Worm (Caenorhabditis elegans) whole organism, late embryonic: Measurements from ENCODE around the gene tbcb-1.

Source experiments
- C08G9.2 ChIP-seq: sonication (generic microtip); optimal IDR thresholded peaks from 2 replicates; lab custom pipeline; 2016; ENCODE audit warnings: mild to moderate bottlenecking, missing genetic modification characterization, moderate library complexity, missing compliant biosample characterization
- C38D4.7 ChIP-seq: fragments of 200-800 bp; sonication (Bioruptor generic); optimal IDR thresholded peaks from 2 replicates; lab custom pipeline; 2018; ENCODE audit warnings: mild to moderate bottlenecking, missing genetic modification characterization, moderate library complexity, missing compliant biosample characterization
- K02D7.2 ChIP-seq: sonication (generic microtip); optimal IDR thresholded peaks from 2 replicates; lab custom pipeline; 2017; ENCODE audit warnings: mild to moderate bottlenecking, missing genetic modification characterization, missing compliant biosample characterization
- Y22D7AL.16 ChIP-seq: sonication (generic microtip); optimal IDR thresholded peaks from 2 replicates; lab custom pipeline; 2016; ENCODE audit warnings: missing genetic modification characterization, missing compliant biosample characterization
- ama-1 ChIP-seq: fragments of 150-350 bp; optimal IDR thresholded peaks from 2 replicates; lab custom pipeline; 2014
- ceh-2 ChIP-seq: sonication (generic microtip); optimal IDR thresholded peaks from 2 replicates; lab custom pipeline; 2016; ENCODE audit warnings: missing genotype, missing genetic modification characterization, missing compliant biosample characterization
- ceh-24 ChIP-seq: sonication (generic microtip); optimal IDR thresholded peaks from 2 replicates; lab custom pipeline; 2016; ENCODE audit warnings: mild to moderate bottlenecking, missing genetic modification characterization, missing compliant biosample characterization
- ceh-45 ChIP-seq: fragments of 200-800 bp; sonication (Bioruptor generic); IDR thresholded peaks from 2 replicates; pipeline ENCODE4 v1.3.6; 2022; ENCODE audit warnings: missing genetic modification reagents, missing genetic modification characterization, missing compliant biosample characterization
- ceh-48 ChIP-seq: sonication (generic microtip); optimal IDR thresholded peaks from 2 replicates; lab custom pipeline; 2016; ENCODE audit warnings: missing genetic modification characterization, inconsistent platforms, missing compliant biosample characterization
- ceh-6 ChIP-seq: fragments of 200-800 bp; sonication (Bioruptor generic); optimal IDR thresholded peaks from 2 replicates; lab custom pipeline; 2018; ENCODE audit warnings: mild to moderate bottlenecking, missing genetic modification characterization, missing compliant biosample characterization
- dmd-4 ChIP-seq: sonication (generic microtip); optimal IDR thresholded peaks from 2 replicates; lab custom pipeline; 2016; ENCODE audit warnings: borderline replicate concordance, missing genetic modification characterization, missing compliant biosample characterization
- elt-4 ChIP-seq: sonication (generic microtip); optimal IDR thresholded peaks from 2 replicates; lab custom pipeline; 2016; ENCODE audit warnings: missing genetic modification characterization, missing compliant biosample characterization
- ets-4 ChIP-seq: sonication (generic microtip); optimal IDR thresholded peaks from 2 replicates; lab custom pipeline; 2016; ENCODE audit warnings: missing genetic modification characterization, missing compliant biosample characterization
- fkh-6 ChIP-seq: sonication (generic microtip); optimal IDR thresholded peaks from 2 replicates; lab custom pipeline; 2016; ENCODE audit warnings: missing genetic modification characterization, missing compliant biosample characterization
- gmeb-2 ChIP-seq: sonication (generic microtip); optimal IDR thresholded peaks from 2 replicates; lab custom pipeline; 2016; ENCODE audit warnings: missing genetic modification characterization, inconsistent platforms, missing compliant biosample characterization
- hlh-15 ChIP-seq: sonication (generic microtip); optimal IDR thresholded peaks from 2 replicates; lab custom pipeline; 2016; ENCODE audit warnings: missing genetic modification characterization, missing compliant biosample characterization
- hlh-6 ChIP-seq: sonication (generic microtip); optimal IDR thresholded peaks from 2 replicates; lab custom pipeline; 2016; ENCODE audit warnings: missing genotype, missing genetic modification characterization, missing compliant biosample characterization
- lim-6 ChIP-seq: sonication (generic microtip); optimal IDR thresholded peaks from 2 replicates; lab custom pipeline; 2016; ENCODE audit warnings: missing genetic modification characterization, missing compliant biosample characterization
- lin-11 ChIP-seq: fragments of 200-800 bp; sonication (Bioruptor generic); optimal IDR thresholded peaks from 2 replicates; lab custom pipeline; 2018; ENCODE audit warnings: mild to moderate bottlenecking, missing genetic modification characterization, missing compliant biosample characterization
- madf-2 ChIP-seq: sonication (generic microtip); optimal IDR thresholded peaks from 2 replicates; lab custom pipeline; 2017; ENCODE audit warnings: missing genetic modification characterization, missing compliant biosample characterization
- mec-3 ChIP-seq: sonication (generic microtip); optimal IDR thresholded peaks from 2 replicates; lab custom pipeline; 2016; ENCODE audit warnings: borderline replicate concordance, missing genetic modification characterization, missing compliant biosample characterization
- nhr-232 ChIP-seq: sonication (generic microtip); optimal IDR thresholded peaks from 2 replicates; lab custom pipeline; 2016; ENCODE audit warnings: missing genetic modification characterization, missing compliant biosample characterization
- npax-4 ChIP-seq: sonication (generic microtip); optimal IDR thresholded peaks from 2 replicates; lab custom pipeline; 2016; ENCODE audit warnings: missing genetic modification characterization, missing compliant biosample characterization
- odd-2 ChIP-seq: sonication (generic microtip); optimal IDR thresholded peaks from 2 replicates; lab custom pipeline; 2017; ENCODE audit warnings: antibody characterized with exemption, mild to moderate bottlenecking, missing genetic modification characterization, missing compliant biosample characterization
- pat-9 ChIP-seq: fragments of 200-800 bp; sonication (Bioruptor generic); optimal IDR thresholded peaks from 2 replicates; lab custom pipeline; 2018; ENCODE audit warnings: mild to moderate bottlenecking, missing genetic modification characterization, moderate library complexity, missing compliant biosample characterization
- pax-1 ChIP-seq: fragments of 150-350 bp; optimal IDR thresholded peaks from 2 replicates; lab custom pipeline; 2014; ENCODE audit warnings: missing biosample characterization, missing genetic modification characterization
- pros-1 ChIP-seq: fragments of 150-350 bp; optimal IDR thresholded peaks from 2 replicates; lab custom pipeline; 2014; ENCODE audit warnings: missing biosample characterization, missing genetic modification reagents, missing genetic modification characterization
- ref-2 ChIP-seq: sonication (generic microtip); optimal IDR thresholded peaks from 2 replicates; lab custom pipeline; 2016; ENCODE audit warnings: missing genetic modification characterization, missing compliant biosample characterization
- rnt-1 ChIP-seq: sonication (generic microtip); optimal IDR thresholded peaks from 2 replicates; lab custom pipeline; 2016; ENCODE audit warnings: missing genetic modification characterization, missing compliant biosample characterization
- sdc-2 ChIP-seq: sonication (generic microtip); optimal IDR thresholded peaks from 2 replicates; lab custom pipeline; 2016; ENCODE audit warnings: missing genotype, missing genetic modification characterization, missing compliant biosample characterization
- ttx-3 ChIP-seq: sonication (generic microtip); optimal IDR thresholded peaks from 2 replicates; lab custom pipeline; 2016; ENCODE audit warnings: missing genetic modification reagents, missing genetic modification characterization, missing compliant biosample characterization
- unc-3 ChIP-seq, 2 experiments: fragments of 200-800 bp in 1 of 2; sonication (Bioruptor generic) in 1 of 2; sonication (generic microtip) in 1 of 2; conservative IDR thresholded peaks in 1 of 2; optimal IDR thresholded peaks in 1 of 2; 2 replicates each; pipeline versions ENCODE4 v1.3.6 to Lab custom; 2016 to 2022; ENCODE audit warnings: missing compliant biosample characterization in 2 of 2, missing genetic modification characterization in 2 of 2, missing genetic modification reagents in 1 of 2
- unc-42 ChIP-seq: sonication (generic microtip); optimal IDR thresholded peaks from 2 replicates; lab custom pipeline; 2016; ENCODE audit warnings: missing genotype, missing genetic modification characterization, missing compliant biosample characterization
- unc-55 ChIP-seq: sonication (generic microtip); optimal IDR thresholded peaks from 2 replicates; lab custom pipeline; 2017; ENCODE audit warnings: missing biosample characterization, missing genetic modification reagents, missing genetic modification characterization
- unc-86 ChIP-seq: sonication (generic microtip); optimal IDR thresholded peaks from 2 replicates; lab custom pipeline; 2016; ENCODE audit warnings: missing genetic modification characterization, missing compliant biosample characterization

Gene tbcb-1

ce11 chrV:13593083-13593482 lies 1.2 kb downstream of the tbcb-1 start, which contains the start of gene F53F4.4:
F53F4.4 (plus strand) TSS chrV:13593383.
- TF ChIP-seq mec-3 = no peak
- TF ChIP-seq lin-11 = no peak

ce11 chrV:13598370-13598769 lies 6.4 kb downstream of the tbcb-1 start:
- TF ChIP-seq K02D7.2 (tag; lab: Kevin White, UChicago) = no peak
- no peak for TF ChIP-seq madf-2 (tag; lab: Kevin White, UChicago)
- TF ChIP-seq ttx-3 = no peak
- no peak for TF ChIP-seq pat-9 (tag; lab: Kevin White, UChicago)
- TF ChIP-seq lin-11 = no peak
- no peak for TF ChIP-seq Y22D7AL.16 (tag; lab: Kevin White, UChicago)
- TF ChIP-seq ama-1 (lab: Kevin White, UChicago) = no peak
- TF ChIP-seq unc-42 = no peak
- TF ChIP-seq ceh-24 (tag; lab: Kevin White, UChicago) = no peak
- no peak for TF ChIP-seq C08G9.2 (tag; lab: Kevin White, UChicago)
- no peak for TF ChIP-seq odd-2 (tag; lab: Kevin White, UChicago)
- TF ChIP-seq sdc-2 (tag; lab: Kevin White, UChicago) = no peak
- TF ChIP-seq C38D4.7 = no peak
- TF ChIP-seq hlh-15 (tag; lab: Kevin White, UChicago) = no peak
- TF ChIP-seq dmd-4 (tag; lab: Kevin White, UChicago) = no peak
- TF ChIP-seq pax-1 (tag; lab: Kevin White, UChicago) = no peak
- no peak for TF ChIP-seq npax-4 (tag; lab: Kevin White, UChicago)

- TF ChIP-seq nhr-232 = no peak
Measured at ce11 chrV:13600882-13601281, 9.0 kb downstream of the tbcb-1 start, which contains the start of gene rdy-2. rdy-2 (minus strand) TSS chrV:13600982.

ce11 chrV:13606651-13607242 lies 14.8 kb downstream of the tbcb-1 start, which contains the start of gene fmo-4:
fmo-4 (minus strand) TSS chrV:13606701.
- no peak for TF ChIP-seq mec-3
- no peak for TF ChIP-seq npax-4 (tag; lab: Kevin White, UChicago)
- TF ChIP-seq sdc-2 (tag; lab: Kevin White, UChicago) = no peak
- TF ChIP-seq ceh-6 (GFP tag; lab: Kevin White, UChicago) = no peak
- no peak for TF ChIP-seq hlh-6 (tag; lab: Kevin White, UChicago)
- no peak for TF ChIP-seq ets-4
- TF ChIP-seq ceh-45 (GFP tag; lab: Robert Waterston, UW) = no peak
- no peak for TF ChIP-seq unc-55
- TF ChIP-seq unc-3 (GFP tag; conservative IDR thresholded peaks at IDR 0.05; lab: Robert Waterston, UW) = no peak
- no peak for TF ChIP-seq unc-3 (tag; optimal IDR thresholded peaks at IDR 0.05; lab: Kevin White, UChicago)
- no peak for TF ChIP-seq rnt-1 (tag; lab: Kevin White, UChicago)
- no peak for TF ChIP-seq lim-6 (tag; lab: Kevin White, UChicago)
- TF ChIP-seq C08G9.2 (tag; lab: Kevin White, UChicago) = no peak
- TF ChIP-seq ceh-48 = no peak

- no peak for TF ChIP-seq ref-2
- TF ChIP-seq, all 69 proteins: peak for 0
Measured at ce11 chrV:13608486-13608885, 16.6 kb downstream of the tbcb-1 start.

ce11 chrV:13609806-13610205 lies 17.9 kb downstream of the tbcb-1 start:
- TF ChIP-seq C38D4.7 = no peak
- TF ChIP-seq, all 69 proteins: peak for 0

ce11 chrV:13611782-13612181 lies 19.9 kb downstream of the tbcb-1 start, which contains the start of gene spig-9:
spig-9 (minus strand) TSS chrV:13611882.
- TF ChIP-seq ceh-48 (no peak), unc-86 (tag; lab: Kevin White, UChicago) (no peak), ceh-2 (tag; lab: Kevin White, UChicago) (no peak), ets-4 (no peak), lin-11 (no peak), ceh-6 (GFP tag; lab: Kevin White, UChicago) (no peak), fkh-6 (tag; lab: Kevin White, UChicago) (no peak), pros-1 (tag; lab: Kevin White, UChicago) (no peak), gmeb-2 (tag; lab: Kevin White, UChicago) (no peak), unc-3 (GFP tag; conservative IDR thresholded peaks at IDR 0.05; lab: Robert Waterston, UW) (no peak), unc-3 (tag; optimal IDR thresholded peaks at IDR 0.05; lab: Kevin White, UChicago) (no peak), elt-4 (tag; lab: Kevin White, UChicago) (no peak)
- TF ChIP-seq, all 69 proteins: peak for 0
